Worm (Caenorhabditis elegans): Measurements from ENCODE around the gene R13H4.2.

DNA sequence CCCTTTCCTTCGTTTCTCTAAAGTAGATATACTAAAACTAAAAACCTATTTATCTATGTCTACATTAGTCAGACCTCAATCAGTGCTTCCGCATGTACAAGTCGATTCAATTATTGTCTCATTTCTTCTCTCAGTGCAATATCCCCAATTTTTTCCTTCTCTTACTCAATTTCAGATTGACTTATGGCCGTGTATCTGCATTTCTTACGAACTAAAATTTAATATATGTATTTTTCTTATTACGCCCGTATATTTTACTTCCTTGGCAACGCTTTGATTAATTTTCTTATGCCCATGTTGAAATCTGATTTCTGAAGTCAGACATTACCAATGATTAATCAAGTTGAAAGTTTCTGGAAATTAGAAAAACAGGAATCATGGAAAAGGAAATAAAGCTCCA, 18.7 kb downstream of the R13H4.2 start:
- TF ChIP-seq T22C8.4 (GFP tag; IDR thresholded peaks at IDR 0.05): no peak
- TF ChIP-seq flt-1 (GFP tag; IDR thresholded peaks at IDR 0.05): no peak
- no peak for TF ChIP-seq ztf-29 (GFP tag; IDR thresholded peaks at IDR 0.05)
- no peak for TF ChIP-seq med-1 (GFP tag; optimal IDR thresholded peaks at IDR 0.05; ENCODE audit: insufficient read depth)
- TF ChIP-seq tab-1 (GFP tag; IDR thresholded peaks at IDR 0.05): no peak
- no peak for TF ChIP-seq cog-1 (tag; optimal IDR thresholded peaks at IDR 0.05)
- no peak for TF ChIP-seq ref-1 (GFP tag; conservative IDR thresholded peaks at IDR 0.05)
